Worm (Caenorhabditis elegans): ENCODE measurements around the gene rhgf-2.

The rhgf-2 gene

DNA sequence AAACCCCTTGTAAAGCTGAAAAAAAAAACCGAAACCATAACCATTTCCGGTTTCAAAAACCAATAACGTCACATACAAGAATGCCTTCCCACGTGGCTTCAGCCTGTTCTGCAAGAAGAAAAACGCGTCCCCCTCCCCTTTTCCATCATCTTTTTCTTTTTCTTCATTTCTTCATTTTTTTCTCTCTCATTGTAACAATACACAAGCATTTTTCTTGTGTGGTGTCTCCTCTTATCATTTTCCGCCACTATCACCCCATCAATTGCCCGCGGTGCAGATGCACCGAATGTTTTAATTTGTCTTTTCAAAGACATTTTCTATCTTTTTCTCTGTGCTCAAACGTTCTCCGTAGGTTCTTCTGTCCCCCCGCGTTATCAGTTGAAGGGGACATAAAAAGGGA lies 11.4 kb upstream of the rhgf-2 start (continued):
- TF ChIP-seq aly-2 (tag; optimal IDR thresholded peaks at IDR 0.05) (no peak), lsy-12 (tag; optimal IDR thresholded peaks at IDR 0.05) (peak; percentile 8), ceh-82 (tag; optimal IDR thresholded peaks at IDR 0.05) (no peak), nhr-25 (tag; optimal IDR thresholded peaks at IDR 0.05) (peak; percentile 51), pqm-1 (tag; optimal IDR thresholded peaks at IDR 0.05) (peak; percentile 98), mdl-1 (tag; optimal IDR thresholded peaks at IDR 0.05) (peak; percentile 62), nfya-1 (tag; optimal IDR thresholded peaks at IDR 0.05; ENCODE audit: insufficient read depth) (peak; percentile 51), zag-1 (tag; optimal IDR thresholded peaks at IDR 0.05) (no peak), nhr-237 (tag; optimal IDR thresholded peaks at IDR 0.05) (no peak), nhr-43 (tag; optimal IDR thresholded peaks at IDR 0.05; ENCODE audit: poor library complexity, severe bottlenecking) (peak; percentile 94), fos-1 (tag; optimal IDR thresholded peaks at IDR 0.05) (peak; percentile 33)

DNA sequence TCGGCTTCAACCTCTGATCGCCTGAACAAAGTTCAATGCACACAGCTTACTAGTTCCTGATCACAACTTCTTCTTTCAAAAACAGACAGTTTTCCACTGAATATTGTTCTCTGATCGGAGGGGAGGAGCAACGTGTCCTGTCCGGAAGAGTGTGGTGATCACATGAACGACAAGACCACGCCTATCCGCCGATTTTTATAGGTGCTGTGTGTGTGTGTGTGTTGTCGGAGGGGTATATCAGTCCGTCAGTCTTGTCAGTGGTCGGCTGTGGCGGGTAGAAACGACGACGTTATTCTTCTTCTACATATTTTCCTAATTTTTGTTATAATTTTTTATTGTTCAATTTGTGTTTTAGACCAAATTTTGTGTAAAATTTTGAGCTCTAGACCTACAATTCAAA lies 9.8 kb upstream of the rhgf-2 start:
- no peak for TF ChIP-seq ZK546.5 (tag; optimal IDR thresholded peaks at IDR 0.05)
- TF ChIP-seq ceh-16 (tag; optimal IDR thresholded peaks at IDR 0.05), result no peak
- no peak for TF ChIP-seq eor-1 (tag; optimal IDR thresholded peaks at IDR 0.05)
- no peak for TF ChIP-seq nhr-12 (tag; optimal IDR thresholded peaks at IDR 0.05)
- no peak for TF ChIP-seq R02D3.7 (tag; optimal IDR thresholded peaks at IDR 0.05)
- no peak for TF ChIP-seq egl-27 (tag; optimal IDR thresholded peaks at IDR 0.05)
- no peak for TF ChIP-seq ceh-82 (tag; optimal IDR thresholded peaks at IDR 0.05)
- no peak for TF ChIP-seq ceh-9 (tag; optimal IDR thresholded peaks at IDR 0.05)
- no peak for TF ChIP-seq aly-2 (tag; optimal IDR thresholded peaks at IDR 0.05)
- no peak for TF ChIP-seq ztf-4 (tag; optimal IDR thresholded peaks at IDR 0.05)
- no peak for TF ChIP-seq unc-62 (GFP tag; optimal IDR thresholded peaks at IDR 0.05)
- TF ChIP-seq nfya-1 (tag; optimal IDR thresholded peaks at IDR 0.05; ENCODE audit: insufficient read depth), result peak; percentile 41
- no peak for TF ChIP-seq sea-2 (GFP tag; optimal IDR thresholded peaks at IDR 0.05)
- no peak for TF ChIP-seq nhr-11 (tag; optimal IDR thresholded peaks at IDR 0.05)
- no peak for TF ChIP-seq unc-39 (tag; optimal IDR thresholded peaks at IDR 0.05)
- no peak for TF ChIP-seq snpc-4 (tag; optimal IDR thresholded peaks at IDR 0.05)
- no peak for TF ChIP-seq fkh-10 (GFP tag; optimal IDR thresholded peaks at IDR 0.05)
- TF ChIP-seq nhr-23 (tag; optimal IDR thresholded peaks at IDR 0.05), result peak; percentile 36
- peak; percentile 63 for TF ChIP-seq nhr-43 (tag; optimal IDR thresholded peaks at IDR 0.05; ENCODE audit: poor library complexity, severe bottlenecking)
- no peak for TF ChIP-seq nhr-67 (tag; optimal IDR thresholded peaks at IDR 0.05)
- no peak for TF ChIP-seq lin-39 (tag; optimal IDR thresholded peaks at IDR 0.05)
- TF ChIP-seq elt-2 (tag; optimal IDR thresholded peaks at IDR 0.05), result peak; percentile 55
- TF ChIP-seq mdl-1 (tag; optimal IDR thresholded peaks at IDR 0.05), result no peak
- TF ChIP-seq zag-1 (tag; optimal IDR thresholded peaks at IDR 0.05), result no peak
- no peak for TF ChIP-seq nhr-25 (tag; optimal IDR thresholded peaks at IDR 0.05)
- TF ChIP-seq nhr-28 (tag; optimal IDR thresholded peaks at IDR 0.05), result no peak
- TF ChIP-seq ztf-11 (tag; optimal IDR thresholded peaks at IDR 0.05), result no peak
- no peak for TF ChIP-seq skn-1 (tag; optimal IDR thresholded peaks at IDR 0.05)
- TF ChIP-seq nhr-76 (tag; optimal IDR thresholded peaks at IDR 0.05), result no peak
- no peak for TF ChIP-seq tbx-2 (tag; optimal IDR thresholded peaks at IDR 0.05)
- TF ChIP-seq fkh-2 (tag; optimal IDR thresholded peaks at IDR 0.05), result no peak
- TF ChIP-seq lsy-12 (tag; optimal IDR thresholded peaks at IDR 0.05), result no peak
- no peak for TF ChIP-seq nhr-77 (tag; optimal IDR thresholded peaks at IDR 0.05)
- TF ChIP-seq ama-1 (optimal IDR thresholded peaks at IDR 0.05), result peak; percentile 62
- TF ChIP-seq fos-1 (tag; optimal IDR thresholded peaks at IDR 0.05), result no peak
- no peak for TF ChIP-seq egl-5 (tag; optimal IDR thresholded peaks at IDR 0.05)
- TF ChIP-seq pqm-1 (tag; optimal IDR thresholded peaks at IDR 0.05), result peak; percentile 44
- no peak for TF ChIP-seq nhr-237 (tag; optimal IDR thresholded peaks at IDR 0.05)
- TF ChIP-seq jun-1 (tag; optimal IDR thresholded peaks at IDR 0.05), result peak; percentile 17

DNA sequence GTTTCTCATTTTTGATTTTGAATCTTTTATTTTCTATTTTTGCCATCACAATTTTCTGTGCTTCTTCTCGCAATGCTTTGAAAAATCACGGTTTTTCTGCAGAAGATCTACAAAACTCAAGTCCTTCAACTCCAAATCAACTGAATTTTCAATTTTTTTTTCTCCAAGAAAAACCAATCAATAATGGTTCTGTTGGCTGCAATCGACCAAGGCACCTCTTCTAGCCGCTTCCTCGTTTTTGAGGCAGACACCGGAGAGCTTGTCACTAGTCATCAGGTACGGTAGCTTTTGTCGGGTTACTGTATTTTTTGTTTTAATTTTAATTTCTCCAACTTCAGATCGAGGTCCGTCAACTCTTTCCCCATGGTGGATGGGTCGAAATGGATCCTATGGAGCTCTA lies 8.8 kb upstream of the rhgf-2 start, which contains the start of gene R11F4.1:
R11F4.1 (plus strand) TSS at position 103 of the 400 bp plus-strand sequence.
- no peak for TF ChIP-seq unc-39 (tag; optimal IDR thresholded peaks at IDR 0.05)
- peak; percentile 58 for TF ChIP-seq ama-1 (optimal IDR thresholded peaks at IDR 0.05)

DNA sequence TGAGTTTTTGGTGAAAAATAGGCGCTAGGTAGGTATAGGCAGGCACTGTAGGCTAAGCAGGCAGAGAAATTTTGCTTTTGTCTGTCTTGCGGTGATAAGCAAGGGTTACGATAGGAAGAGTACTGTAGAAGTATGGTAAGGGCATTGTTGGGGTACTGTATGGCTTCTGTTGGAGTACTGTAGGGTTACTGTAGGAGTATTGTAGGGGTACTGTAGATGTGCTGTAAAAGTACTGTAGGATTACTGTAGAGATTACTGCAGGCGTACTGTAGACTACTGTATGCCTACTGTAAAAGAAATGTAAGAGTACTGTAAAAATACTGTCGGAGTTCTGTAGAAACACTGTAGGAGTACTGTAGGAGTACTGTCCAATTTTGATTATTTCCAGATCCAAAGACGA lies 8.1 kb upstream of the rhgf-2 start:
- TF ChIP-seq ama-1 (optimal IDR thresholded peaks at IDR 0.05), result peak; percentile 10
- no peak for TF ChIP-seq nhr-11 (tag; optimal IDR thresholded peaks at IDR 0.05)
